Fruit fly (Drosophila melanogaster) whole organism, adult: ENCODE data around the gene Alg2.

Experiments
- CG1620 ChIP-seq: fragments of 200-800 bp; sonication (Bioruptor generic); optimal IDR thresholded peaks from 2 replicates; lab custom pipeline; 2016; ENCODE audit warnings: missing biosample characterization, missing genetic modification characterization
- Hr96 ChIP-seq: fragments of 200-800 bp; sonication (Bioruptor generic); optimal IDR thresholded peaks from 2 replicates; lab custom pipeline; 2016; ENCODE audit warnings: missing biosample characterization, missing genetic modification characterization
- bab1 ChIP-seq: fragments of 200-800 bp; sonication (Bioruptor generic); optimal IDR thresholded peaks from 3 replicates; lab custom pipeline; 2019; ENCODE audit warnings: missing biosample characterization, mild to moderate bottlenecking, missing genetic modification characterization, moderate library complexity
- kay ChIP-seq: fragments of 200-800 bp; sonication (Bioruptor generic); peaks from one replicate; lab custom pipeline; 2016; ENCODE audit warnings: missing biosample characterization, missing genetic modification characterization, borderline replicate concordance
- pad ChIP-seq: fragments of 200-800 bp; sonication (Bioruptor generic); optimal IDR thresholded peaks from 3 replicates; lab custom pipeline; 2017; ENCODE audit warnings: missing biosample characterization, missing genetic modification characterization, mild to moderate bottlenecking, moderate library complexity, missing genetic modification reagents

- TF ChIP-seq pad (GFP tag; lab: Kevin White, UChicago) (no peak), bab1 (no peak), CG1620 (GFP tag; lab: Kevin White, UChicago) (no peak), kay (GFP tag; lab: Kevin White, UChicago) (no peak), Hr96 (GFP tag; lab: Kevin White, UChicago) (no peak)
Measured at dm6 chr3L:3141411-3141810, 2.2 kb upstream of the Alg2 start.
